Worm (Caenorhabditis elegans) whole organism, late embryonic: Measurements from ENCODE around the gene F13B6.2.

Source experiments
- K02D7.2 ChIP-seq: sonication (generic microtip); optimal IDR thresholded peaks from 2 replicates; lab custom pipeline; 2017; ENCODE audit warnings: mild to moderate bottlenecking, missing genetic modification characterization, missing compliant biosample characterization
- ama-1 ChIP-seq: fragments of 150-350 bp; optimal IDR thresholded peaks from 2 replicates; lab custom pipeline; 2014
- ceh-14 ChIP-seq: sonication (generic microtip); optimal IDR thresholded peaks from 2 replicates; lab custom pipeline; 2016; ENCODE audit warnings: missing genotype, missing genetic modification characterization, missing compliant biosample characterization
- nhr-11 ChIP-seq: fragments of 150-350 bp; optimal IDR thresholded peaks from 2 replicates; lab custom pipeline; 2014; ENCODE audit warnings: missing biosample characterization, missing genetic modification characterization
- pag-3 ChIP-seq: sonication (generic microtip); optimal IDR thresholded peaks from 2 replicates; lab custom pipeline; 2016; ENCODE audit warnings: missing compliant biosample characterization, missing genetic modification characterization, borderline replicate concordance
- pqm-1 ChIP-seq: sonication (generic microtip); optimal IDR thresholded peaks from 2 replicates; lab custom pipeline; 2016; ENCODE audit warnings: missing genetic modification characterization, missing compliant biosample characterization
- unc-86 ChIP-seq: sonication (generic microtip); optimal IDR thresholded peaks from 2 replicates; lab custom pipeline; 2016; ENCODE audit warnings: missing genetic modification characterization, missing compliant biosample characterization
- ztf-16 ChIP-seq: sonication (generic microtip); optimal IDR thresholded peaks from 2 replicates; lab custom pipeline; 2017; ENCODE audit warnings: missing genetic modification characterization, missing compliant biosample characterization

ce11 chrIV:7497750-7498149 is 37.6 kb upstream of the F13B6.2 start, which contains the start of gene egas-4:
- TF ChIP-seq nhr-11 (tag; lab: Kevin White, UChicago) (no peak), pqm-1 (no peak), K02D7.2 (tag; lab: Kevin White, UChicago) (no peak), unc-86 (tag; lab: Kevin White, UChicago) (no peak), ztf-16 (tag; lab: Kevin White, UChicago) (no peak), pag-3 (tag; lab: Kevin White, UChicago) (no peak), ama-1 (lab: Kevin White, UChicago) (no peak), ceh-14 (tag; lab: Kevin White, UChicago) (no peak)
